Worm (Caenorhabditis elegans) whole organism, early embryonic: Measurements from ENCODE around the gene C18F10.7.

ENCODE experiments used
- B0310.2 ChIP-seq: sonication (generic microtip); optimal IDR thresholded peaks from 2 replicates; lab custom pipeline; 2016; ENCODE audit warnings: mild to moderate bottlenecking, missing genetic modification characterization, missing compliant biosample characterization
- F13C5.2 ChIP-seq: sonication (generic microtip); optimal IDR thresholded peaks from 2 replicates; lab custom pipeline; 2017; ENCODE audit warnings: mild to moderate bottlenecking, missing genetic modification characterization, inconsistent platforms, missing compliant biosample characterization
- aly-1 ChIP-seq: sonication (generic microtip); optimal IDR thresholded peaks from 2 replicates; lab custom pipeline; 2016; ENCODE audit warnings: missing genetic modification characterization, missing compliant biosample characterization
- ama-1 ChIP-seq: fragments of 150-350 bp; optimal IDR thresholded peaks from 2 replicates; lab custom pipeline; 2014
- ceh-13 ChIP-seq: fragments of 200-800 bp; sonication (Bioruptor generic); optimal IDR thresholded peaks from 2 replicates; lab custom pipeline; 2018; ENCODE audit warnings: mild to moderate bottlenecking, missing genetic modification characterization, missing compliant biosample characterization
- ceh-36 ChIP-seq: sonication (generic microtip); optimal IDR thresholded peaks from 2 replicates; lab custom pipeline; 2016; ENCODE audit warnings: missing genetic modification characterization, inconsistent platforms, missing compliant biosample characterization
- ets-7 ChIP-seq: sonication (generic microtip); optimal IDR thresholded peaks from 2 replicates; lab custom pipeline; 2016; ENCODE audit warnings: missing genotype, missing genetic modification characterization, missing compliant biosample characterization
- flt-1 ChIP-seq: fragments of 200-800 bp; sonication (Bioruptor generic); IDR thresholded peaks from 2 replicates; pipeline ENCODE4 v1.3.6; 2022; ENCODE audit warnings: missing genetic modification characterization, missing compliant biosample characterization
- hmbx-1 ChIP-seq: sonication (generic microtip); optimal IDR thresholded peaks from 2 replicates; lab custom pipeline; 2016; ENCODE audit warnings: mild to moderate bottlenecking, missing genetic modification characterization, missing compliant biosample characterization
- hmg-4 ChIP-seq: fragments of 200-800 bp; sonication (Bioruptor generic); optimal IDR thresholded peaks from 2 replicates; lab custom pipeline; 2018; ENCODE audit warnings: mild to moderate bottlenecking, missing genetic modification characterization, missing compliant biosample characterization
- hnd-1 ChIP-seq: sonication (generic microtip); optimal IDR thresholded peaks from 2 replicates; lab custom pipeline; 2016; ENCODE audit warnings: missing genetic modification characterization, missing compliant biosample characterization
- pes-1 ChIP-seq: fragments of 200-800 bp; sonication (Bioruptor generic); IDR thresholded peaks from 2 replicates; pipeline ENCODE4 v1.3.6; 2022; ENCODE audit warnings: missing genetic modification reagents, missing genetic modification characterization, missing compliant biosample characterization
- scrt-1 ChIP-seq: fragments of 200-800 bp; sonication (Bioruptor generic); IDR thresholded peaks from 2 replicates; pipeline ENCODE4 v1.3.6; 2022; ENCODE audit warnings: missing genetic modification characterization, missing compliant biosample characterization
- sea-1 ChIP-seq: fragments of 200-800 bp; sonication (Bioruptor generic); conservative IDR thresholded peaks from 2 replicates; pipeline ENCODE4 v1.3.6; 2022; ENCODE audit warnings: missing genetic modification characterization, missing compliant biosample characterization
- tbx-11 ChIP-seq: fragments of 200-800 bp; sonication (Bioruptor generic); IDR thresholded peaks from 2 replicates; pipeline ENCODE4 v1.3.6; 2022; ENCODE audit warnings: missing genetic modification characterization, missing compliant biosample characterization
- tbx-37 ChIP-seq: fragments of 200-800 bp; sonication (Bioruptor generic); conservative IDR thresholded peaks from 2 replicates; pipeline ENCODE4 v1.3.6; 2022; ENCODE audit warnings: missing genetic modification reagents, missing genetic modification characterization, missing compliant biosample characterization
- tra-4 ChIP-seq: sonication (generic microtip); optimal IDR thresholded peaks from 2 replicates; lab custom pipeline; 2017; ENCODE audit warnings: missing genetic modification characterization, missing compliant biosample characterization

C18F10.7 gene

ce11 chrIII:6278301-6278827 is at the start of gene C18F10.7:
Gene C18F10.7, minus strand, starts transcription at chrIII:6278351.
- TF ChIP-seq hmg-4 (GFP tag; lab: Kevin White, UChicago) (no peak), ceh-36 (no peak), ama-1 (lab: Kevin White, UChicago) (no peak), F13C5.2 (tag; lab: Kevin White, UChicago) (no peak), tbx-37 (GFP tag; lab: Robert Waterston, UW) (no peak), ceh-13 (GFP tag; lab: Kevin White, UChicago) (no peak), ets-7 (tag; lab: Kevin White, UChicago) (no peak), B0310.2 (tag; lab: Kevin White, UChicago) (no peak), scrt-1 (GFP tag; lab: Robert Waterston, UW) (no peak), pes-1 (GFP tag; lab: Robert Waterston, UW) (no peak), tra-4 (tag; lab: Kevin White, UChicago) (no peak), tbx-11 (GFP tag; lab: Robert Waterston, UW) (no peak)

DNA sequence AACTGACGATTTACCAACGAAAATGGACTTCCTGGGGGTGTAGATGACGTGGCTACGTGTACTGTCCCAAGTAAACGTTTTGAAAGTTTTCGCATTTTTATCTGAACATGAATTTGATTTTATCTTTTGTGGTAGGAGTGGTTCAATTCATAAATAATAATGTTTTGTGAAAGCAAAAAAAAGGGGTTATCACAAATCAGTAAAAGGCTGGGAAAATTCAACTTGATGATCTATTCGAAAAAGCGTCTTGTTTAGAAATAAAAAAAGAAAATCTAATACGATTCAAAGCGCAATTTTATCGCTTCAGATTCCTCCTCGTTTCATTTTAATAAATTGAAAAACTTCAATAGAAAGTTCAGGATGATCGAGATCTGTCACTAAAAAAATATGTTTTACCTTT is 46.0 kb upstream of the C18F10.7 start, which contains the start of gene C56G2.5:
Gene C56G2.5 (minus strand): TSS at position 101 of the 400 bp plus-strand sequence.
- no peak for TF ChIP-seq ama-1 (lab: Kevin White, UChicago)
- TF ChIP-seq B0310.2 (tag; lab: Kevin White, UChicago), result no peak
- no peak for TF ChIP-seq tbx-11 (GFP tag; lab: Robert Waterston, UW)

ce11 chrIII:6317345-6317744 is 39.2 kb upstream of the C18F10.7 start:
- TF ChIP-seq sea-1 (GFP tag; lab: Robert Waterston, UW) (no peak), tbx-37 (GFP tag; lab: Robert Waterston, UW) (no peak), tra-4 (tag; lab: Kevin White, UChicago) (no peak), aly-1 (tag; lab: Kevin White, UChicago) (no peak), F13C5.2 (tag; lab: Kevin White, UChicago) (no peak), ceh-36 (no peak), B0310.2 (tag; lab: Kevin White, UChicago) (no peak)

ce11 chrIII:6316795-6317194 is 38.6 kb upstream of the C18F10.7 start:
- TF ChIP-seq pes-1 (GFP tag; lab: Robert Waterston, UW) (no peak), flt-1 (GFP tag; lab: Robert Waterston, UW) (no peak), hmbx-1 (tag; lab: Kevin White, UChicago) (no peak), tbx-37 (GFP tag; lab: Robert Waterston, UW) (no peak), ceh-36 (no peak), scrt-1 (GFP tag; lab: Robert Waterston, UW) (no peak), sea-1 (GFP tag; lab: Robert Waterston, UW) (no peak)

DNA sequence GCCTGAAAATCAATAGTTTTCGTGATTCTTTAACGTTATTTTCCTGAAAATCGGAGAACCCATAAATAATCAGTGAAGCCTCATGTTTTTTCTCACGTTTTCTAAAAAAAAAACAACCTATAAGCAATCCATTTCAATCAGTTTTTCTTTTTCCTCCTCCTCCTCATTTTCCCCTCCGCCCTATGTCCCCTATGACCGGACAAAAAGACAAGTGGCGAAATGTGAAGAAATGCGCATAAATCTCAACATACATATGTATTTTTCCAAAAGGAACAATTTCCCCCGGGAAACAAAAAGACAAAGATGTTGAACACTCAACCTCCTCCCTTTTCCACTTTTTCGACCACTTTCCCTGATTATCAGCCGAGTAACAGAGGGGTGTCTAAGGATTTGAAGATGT is 37.4 kb upstream of the C18F10.7 start:
- no peak for TF ChIP-seq ets-7 (tag; lab: Kevin White, UChicago)
- TF ChIP-seq B0310.2 (tag; lab: Kevin White, UChicago), result no peak
- TF ChIP-seq hnd-1, result no peak

ce11 chrIII:6312244-6312643 is 34.1 kb upstream of the C18F10.7 start:
- no peak for TF ChIP-seq hnd-1
- TF ChIP-seq ets-7 (tag; lab: Kevin White, UChicago), result no peak
- TF ChIP-seq B0310.2 (tag; lab: Kevin White, UChicago), result no peak
- no peak for TF ChIP-seq aly-1 (tag; lab: Kevin White, UChicago)
- no peak for TF ChIP-seq pes-1 (GFP tag; lab: Robert Waterston, UW)
- no peak for TF ChIP-seq tra-4 (tag; lab: Kevin White, UChicago)
- no peak for TF ChIP-seq ama-1 (lab: Kevin White, UChicago)
- TF ChIP-seq flt-1 (GFP tag; lab: Robert Waterston, UW), result no peak
- TF ChIP-seq ceh-13 (GFP tag; lab: Kevin White, UChicago), result no peak
- TF ChIP-seq F13C5.2 (tag; lab: Kevin White, UChicago), result no peak
- TF ChIP-seq scrt-1 (GFP tag; lab: Robert Waterston, UW), result no peak
- TF ChIP-seq sea-1 (GFP tag; lab: Robert Waterston, UW), result no peak
- TF ChIP-seq ceh-36, result no peak
- no peak for TF ChIP-seq tbx-37 (GFP tag; lab: Robert Waterston, UW)
- TF ChIP-seq tbx-11 (GFP tag; lab: Robert Waterston, UW), result no peak
- TF ChIP-seq hmbx-1 (tag; lab: Kevin White, UChicago), result no peak
- no peak for TF ChIP-seq hmg-4 (GFP tag; lab: Kevin White, UChicago)

- no peak for TF ChIP-seq ets-7 (tag; lab: Kevin White, UChicago)
- TF ChIP-seq hmbx-1 (tag; lab: Kevin White, UChicago), result no peak
- no peak for TF ChIP-seq ceh-36
- TF ChIP-seq ceh-13 (GFP tag; lab: Kevin White, UChicago), result no peak
- no peak for TF ChIP-seq F13C5.2 (tag; lab: Kevin White, UChicago)
- no peak for TF ChIP-seq B0310.2 (tag; lab: Kevin White, UChicago)
Measured at ce11 chrIII:6311452-6311851, 33.3 kb upstream of the C18F10.7 start.

ce11 chrIII:6310352-6310751 is 32.2 kb upstream of the C18F10.7 start:
- TF ChIP-seq hmg-4 (GFP tag; lab: Kevin White, UChicago), result no peak
- no peak for TF ChIP-seq tbx-11 (GFP tag; lab: Robert Waterston, UW)
- no peak for TF ChIP-seq flt-1 (GFP tag; lab: Robert Waterston, UW)
- no peak for TF ChIP-seq tra-4 (tag; lab: Kevin White, UChicago)
- no peak for TF ChIP-seq sea-1 (GFP tag; lab: Robert Waterston, UW)
- TF ChIP-seq pes-1 (GFP tag; lab: Robert Waterston, UW), result no peak
- no peak for TF ChIP-seq tbx-37 (GFP tag; lab: Robert Waterston, UW)
- no peak for TF ChIP-seq hmbx-1 (tag; lab: Kevin White, UChicago)
- no peak for TF ChIP-seq ceh-36
- no peak for TF ChIP-seq hnd-1
- TF ChIP-seq ceh-13 (GFP tag; lab: Kevin White, UChicago), result no peak
- no peak for TF ChIP-seq F13C5.2 (tag; lab: Kevin White, UChicago)
- TF ChIP-seq aly-1 (tag; lab: Kevin White, UChicago), result no peak
- TF ChIP-seq ama-1 (lab: Kevin White, UChicago), result no peak
- TF ChIP-seq B0310.2 (tag; lab: Kevin White, UChicago), result no peak
